Worm (Caenorhabditis elegans): ENCODE results near the gene F35D2.1.

F35D2.1 gene

DNA sequence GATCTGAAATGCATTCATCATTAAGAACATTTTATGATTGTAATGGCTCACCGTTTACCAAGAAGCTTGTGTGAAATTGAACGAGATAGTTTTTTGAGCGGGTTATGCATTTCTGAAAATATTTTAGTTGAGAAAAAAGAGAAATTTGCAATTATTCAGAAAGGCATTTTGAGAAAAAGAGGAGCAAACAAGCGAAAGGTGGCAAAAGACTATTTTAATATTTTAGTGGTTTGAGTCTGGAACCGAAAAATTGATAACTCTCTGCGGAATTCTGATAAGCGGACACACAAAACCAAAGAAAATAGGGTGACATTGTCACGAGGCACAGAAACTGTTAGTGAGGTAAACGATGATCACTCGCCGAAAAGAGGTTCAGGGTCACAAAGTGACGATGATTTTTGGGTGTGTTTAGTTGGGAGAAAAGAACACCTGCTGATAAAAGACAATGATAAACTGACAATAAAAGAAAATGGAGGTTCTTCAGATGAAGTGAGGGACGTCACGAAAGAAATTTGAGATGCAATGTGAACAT lies 20.9 kb upstream of the F35D2.1 start (continued):
- TF ChIP-seq nhr-77 (tag; optimal IDR thresholded peaks at IDR 0.05) (peak; percentile 78), hlh-30 (tag; optimal IDR thresholded peaks at IDR 0.05; ENCODE audit: insufficient read depth) (peak; percentile 87), unc-62 (GFP tag; optimal IDR thresholded peaks at IDR 0.05 in 1 of 2) (peak in 1 of 2 experiments; percentile 98), unc-62 (tag; optimal IDR thresholded peaks at IDR 0.05) (no peak), nhr-25 (tag; optimal IDR thresholded peaks at IDR 0.05; ENCODE audit: borderline replicate concordance, insufficient read depth) (peak; percentile 6), madf-5 (GFP tag; IDR thresholded peaks at IDR 0.05) (no peak), ztf-7 (tag; optimal IDR thresholded peaks at IDR 0.05) (no peak), tra-1 (GFP tag; IDR thresholded peaks at IDR 0.05) (peak; percentile 68), mxl-3 (GFP tag; optimal IDR thresholded peaks at IDR 0.05) (peak; percentile 31), lin-13 (GFP tag; optimal IDR thresholded peaks at IDR 0.05) (no peak), dve-1 (tag; optimal IDR thresholded peaks at IDR 0.05; ENCODE audit: insufficient read depth) (peak; percentile 91), nhr-28 (tag; optimal IDR thresholded peaks at IDR 0.05) (peak; percentile 88), nhr-48 (tag; optimal IDR thresholded peaks at IDR 0.05) (peak; percentile 43), fkh-10 (GFP tag; optimal IDR thresholded peaks at IDR 0.05) (no peak), mep-1 (tag; optimal IDR thresholded peaks at IDR 0.05) (peak; percentile 55), skn-1 (tag; optimal IDR thresholded peaks at IDR 0.05) (no peak), mes-2 (tag; optimal IDR thresholded peaks at IDR 0.05; ENCODE audit: poor library complexity, severe bottlenecking) (no peak), daf-16 (GFP tag; optimal IDR thresholded peaks at IDR 0.05) (no peak), daf-16 (tag; optimal IDR thresholded peaks at IDR 0.05) (peak; percentile 85), zip-2 (tag; optimal IDR thresholded peaks at IDR 0.05) (no peak), lir-3 (tag; optimal IDR thresholded peaks at IDR 0.05) (no peak), snpc-4 (tag; optimal IDR thresholded peaks at IDR 0.05) (no peak), dmd-6 (GFP tag; IDR thresholded peaks at IDR 0.05) (peak; percentile 98), nhr-41 (GFP tag; IDR thresholded peaks at IDR 0.05) (peak; percentile 42; the same call in 1 of the 2 replicates)

DNA sequence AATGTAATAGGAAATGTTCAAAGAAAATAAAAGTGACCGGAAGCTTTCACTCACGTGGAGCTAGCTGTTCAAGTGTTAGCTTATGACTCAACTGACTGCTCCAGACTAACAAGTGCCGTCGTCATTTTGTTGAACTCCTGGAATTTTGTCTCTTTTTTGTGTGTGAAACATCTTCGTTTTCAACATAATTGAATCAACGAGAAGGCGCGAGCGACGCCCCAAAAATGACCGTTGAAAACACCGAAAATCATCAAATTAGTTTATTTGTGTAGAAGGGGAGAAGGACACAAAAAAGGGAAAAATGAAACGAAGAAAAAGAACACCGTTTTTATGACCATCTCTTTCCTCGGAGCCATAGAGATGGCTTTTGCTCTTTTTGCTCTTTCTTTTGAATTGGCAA lies 20.3 kb upstream of the F35D2.1 start, which contains the start of gene ZK1290.14:
TSS of gene ZK1290.14 (minus strand) at position 139 of the 400 bp plus-strand sequence.
- TF ChIP-seq aha-1 (tag) (peak; percentile 68), saeg-2 (GFP tag; IDR thresholded peaks at IDR 0.05) (no peak)

- TF ChIP-seq gei-8 (GFP tag; optimal IDR thresholded peaks at IDR 0.05) (no peak), unc-62 (GFP tag; optimal IDR thresholded peaks at IDR 0.05 in 1 of 2) (peak in 1 of 2 experiments; percentile 94), unc-62 (tag; optimal IDR thresholded peaks at IDR 0.05) (no peak), vab-7 (GFP tag; IDR thresholded peaks at IDR 0.05) (no peak), rbr-2 (tag; optimal IDR thresholded peaks at IDR 0.05) (no peak), ceh-32 (tag; optimal IDR thresholded peaks at IDR 0.05; ENCODE audit: poor library complexity) (no peak), lsy-2 (tag; optimal IDR thresholded peaks at IDR 0.05) (no peak), skn-1 (tag; optimal IDR thresholded peaks at IDR 0.05) (no peak), egl-43 (GFP tag; IDR thresholded peaks at IDR 0.05) (no peak), ceh-28 (tag; optimal IDR thresholded peaks at IDR 0.05) (no peak), mep-1 (tag; optimal IDR thresholded peaks at IDR 0.05) (no peak), Y105C5A.15 (GFP tag; IDR thresholded peaks at IDR 0.05) (no peak), F10B5.3 (tag; optimal IDR thresholded peaks at IDR 0.05) (no peak), nhr-28 (tag; optimal IDR thresholded peaks at IDR 0.05) (peak; percentile 30), nhr-25 (tag; optimal IDR thresholded peaks at IDR 0.05; ENCODE audit: borderline replicate concordance, insufficient read depth) (no peak), mxl-3 (GFP tag; optimal IDR thresholded peaks at IDR 0.05) (no peak), ama-1 (optimal IDR thresholded peaks at IDR 0.05) (no peak), lim-7 (GFP tag; IDR thresholded peaks at IDR 0.05) (no peak), zip-2 (tag; optimal IDR thresholded peaks at IDR 0.05) (no peak), ceh-62 (tag; optimal IDR thresholded peaks at IDR 0.05) (no peak), daf-8 (GFP tag; IDR thresholded peaks at IDR 0.05) (no peak), hmg-1.1 (GFP tag; IDR thresholded peaks at IDR 0.05) (no peak), T26A8.4 (GFP tag; IDR thresholded peaks at IDR 0.05) (no peak), hlh-30 (tag; optimal IDR thresholded peaks at IDR 0.05; ENCODE audit: insufficient read depth) (no peak), nhr-111 (GFP tag; optimal IDR thresholded peaks at IDR 0.05) (no peak), cey-2 (tag; optimal IDR thresholded peaks at IDR 0.05; ENCODE audit: borderline replicate concordance, insufficient read depth) (no peak), T20F7.1 (GFP tag; optimal IDR thresholded peaks at IDR 0.05) (no peak), F49E8.2 (tag; optimal IDR thresholded peaks at IDR 0.05; ENCODE audit: borderline replicate concordance) (no peak), nhr-42 (GFP tag; IDR thresholded peaks at IDR 0.05) (no peak), lir-3 (tag; optimal IDR thresholded peaks at IDR 0.05) (no peak), lin-13 (GFP tag; optimal IDR thresholded peaks at IDR 0.05) (no peak), mxl-2 (GFP tag; conservative IDR thresholded peaks at IDR 0.05) (no peak)
Observed at ce11 chrII:7557981-7558380, 17.7 kb upstream of the F35D2.1 start.
